Worm (Caenorhabditis elegans) whole organism, mixed stage, embryonic: ENCODE measurements around the gene srz-42.

Experiments
- blmp-1 ChIP-seq: fragments of 150-350 bp; optimal IDR thresholded peaks from 2 replicates; lab custom pipeline; 2014; ENCODE audit warnings: missing biosample characterization, missing genetic modification characterization
- ceh-83 ChIP-seq: fragments of 200-800 bp; sonication (Bioruptor generic); optimal IDR thresholded peaks from 2 replicates; lab custom pipeline; 2018; ENCODE audit warnings: mild to moderate bottlenecking, missing genetic modification characterization, missing compliant biosample characterization
- ces-1 ChIP-seq: fragments of 150-350 bp; optimal IDR thresholded peaks from 2 replicates; lab custom pipeline; 2014; ENCODE audit warnings: missing biosample characterization, missing genetic modification reagents, missing genetic modification characterization
- flh-1 ChIP-seq: fragments of 200-800 bp; sonication (Bioruptor generic); optimal IDR thresholded peaks from 2 replicates; lab custom pipeline; 2018; ENCODE audit warnings: mild to moderate bottlenecking, missing genetic modification characterization, moderate library complexity, missing compliant biosample characterization
- mep-1 ChIP-seq: fragments of 150-350 bp; optimal IDR thresholded peaks from 2 replicates; lab custom pipeline; 2017; ENCODE audit warnings: missing biosample characterization, missing genetic modification reagents, missing genetic modification characterization, inconsistent platforms
- nhr-237 ChIP-seq: fragments of 150-350 bp; optimal IDR thresholded peaks from 2 replicates; lab custom pipeline; 2014; ENCODE audit warnings: missing biosample characterization, missing genetic modification characterization
- nhr-28 ChIP-seq: fragments of 150-350 bp; optimal IDR thresholded peaks from 2 replicates; lab custom pipeline; 2014; ENCODE audit warnings: missing biosample characterization, missing genetic modification characterization
- pha-4 ChIP-seq: fragments of 150-350 bp; optimal IDR thresholded peaks from 2 replicates; lab custom pipeline; 2018; ENCODE audit warnings: missing biosample characterization, missing genetic modification reagents, missing genetic modification characterization
- unc-39 ChIP-seq: fragments of 150-350 bp; optimal IDR thresholded peaks from 2 replicates; lab custom pipeline; 2014; ENCODE audit warnings: missing biosample characterization, missing genetic modification characterization

ce11 chrIV:14176373-14176772, 47.2 kb downstream of the srz-42 start, which contains the start of gene R05A10.3:
- no peak for TF ChIP-seq unc-39 (tag; lab: Kevin White, UChicago)
- no peak for TF ChIP-seq blmp-1
- TF ChIP-seq ces-1 (GFP tag; lab: Kevin White, UChicago): no peak
- TF ChIP-seq flh-1 (GFP tag; lab: Kevin White, UChicago): no peak
- no peak for TF ChIP-seq nhr-237 (tag; lab: Kevin White, UChicago)
- no peak for TF ChIP-seq mep-1
- no peak for TF ChIP-seq nhr-28 (tag; lab: Kevin White, UChicago)
- TF ChIP-seq ceh-83 (GFP tag; lab: Kevin White, UChicago): no peak
- TF ChIP-seq pha-4 (tag; lab: Kevin White, UChicago): no peak
